Worm (Caenorhabditis elegans) whole organism, L1 larva: Measurements from ENCODE around the gene T16G12.7.

Experiments used
- elt-2 ChIP-seq: sonication (generic microtip); optimal IDR thresholded peaks from 2 replicates; lab custom pipeline; 2016; ENCODE audit warnings: missing genetic modification characterization, mild to moderate bottlenecking, inconsistent platforms, missing compliant biosample characterization, missing genetic modification reagents
- hpl-2 ChIP-seq: fragments of 150-350 bp; optimal IDR thresholded peaks from 2 replicates; lab custom pipeline; 2014; ENCODE audit warnings: missing biosample characterization, missing genetic modification reagents, missing genetic modification characterization
- lir-3 ChIP-seq: sonication (generic microtip); optimal IDR thresholded peaks from 2 replicates; lab custom pipeline; 2016; ENCODE audit warnings: mild to moderate bottlenecking, missing genetic modification characterization, moderate library complexity, missing compliant biosample characterization; ENCODE audit not compliant: poor library complexity
- lsy-2 ChIP-seq, 2 experiments: fragments of 150-350 bp; optimal IDR thresholded peaks; 2 replicates each; lab custom pipeline; 2014; ENCODE audit warnings: missing biosample characterization in 2 of 2, missing genetic modification characterization in 2 of 2
- nhr-11 ChIP-seq: fragments of 150-350 bp; optimal IDR thresholded peaks from 2 replicates; lab custom pipeline; 2014; ENCODE audit warnings: missing biosample characterization, missing genetic modification characterization
- unc-30 ChIP-seq: sonication (generic microtip); optimal IDR thresholded peaks from 2 replicates; lab custom pipeline; 2017; ENCODE audit warnings: missing biosample characterization, missing genetic modification characterization
- ztf-4 ChIP-seq: fragments of 150-350 bp; optimal IDR thresholded peaks from 2 replicates; lab custom pipeline; 2014; ENCODE audit warnings: missing biosample characterization, missing genetic modification characterization

- TF ChIP-seq elt-2 (tag; lab: Kevin White, UChicago) (no peak), lir-3 (tag; lab: Kevin White, UChicago) (no peak), hpl-2 (no peak), ztf-4 (no peak), nhr-11 (tag; lab: Kevin White, UChicago) (no peak), lsy-2 (tag; optimal IDR thresholded peaks at IDR 0.05; lab: Kevin White, UChicago) (no peak), unc-30 (tag; lab: Kevin White, UChicago) (no peak)
These were observed 16.5 kb downstream of the T16G12.7 start, which contains the start of gene ins-21 for ce11 chrIII:10023452-10023851.
